Worm (Caenorhabditis elegans) whole organism, L3 larva: ENCODE results near the gene cog-1.

ENCODE experiments used
- egl-27 ChIP-seq: sonication (generic microtip); optimal IDR thresholded peaks from 4 replicates; lab custom pipeline; 2017; ENCODE audit warnings: missing biosample characterization, missing genetic modification reagents, missing genetic modification characterization
- fkh-10 ChIP-seq: sonication (generic microtip); optimal IDR thresholded peaks from 2 replicates; lab custom pipeline; 2017; ENCODE audit warnings: missing biosample characterization, missing genetic modification reagents, missing genetic modification characterization
- lin-39 ChIP-seq: fragments of 150-350 bp; optimal IDR thresholded peaks from 2 replicates; lab custom pipeline; 2018; ENCODE audit warnings: missing biosample characterization, missing genetic modification reagents, missing genetic modification characterization
- nhr-11 ChIP-seq: fragments of 150-350 bp; optimal IDR thresholded peaks from 2 replicates; lab custom pipeline; 2014; ENCODE audit warnings: missing biosample characterization, missing genetic modification characterization
- nhr-25 ChIP-seq: sonication (generic microtip); optimal IDR thresholded peaks from 2 replicates; lab custom pipeline; 2017; ENCODE audit warnings: missing biosample characterization, missing genetic modification characterization
- nhr-76 ChIP-seq: fragments of 150-350 bp; sonication (generic microtip); optimal IDR thresholded peaks from 5 replicates; lab custom pipeline; 2014; ENCODE audit warnings: missing biosample characterization, missing genetic modification characterization
- nhr-77 ChIP-seq: fragments of 150-350 bp; optimal IDR thresholded peaks from 2 replicates; lab custom pipeline; 2014; ENCODE audit warnings: missing biosample characterization, missing genetic modification characterization
- pha-4 ChIP-seq: fragments of 150-350 bp; optimal IDR thresholded peaks from 2 replicates; lab custom pipeline; 2014; ENCODE audit warnings: missing biosample characterization, missing genetic modification reagents, missing genetic modification characterization
- unc-39 ChIP-seq: sonication (generic microtip); optimal IDR thresholded peaks from 4 replicates; lab custom pipeline; 2017; ENCODE audit warnings: missing biosample characterization, missing genetic modification characterization
- unc-62 ChIP-seq: fragments of 150-350 bp; sonication (generic microtip); optimal IDR thresholded peaks from 4 replicates; lab custom pipeline; 2014; ENCODE audit warnings: missing biosample characterization, missing genetic modification reagents, missing genetic modification characterization

DNA sequence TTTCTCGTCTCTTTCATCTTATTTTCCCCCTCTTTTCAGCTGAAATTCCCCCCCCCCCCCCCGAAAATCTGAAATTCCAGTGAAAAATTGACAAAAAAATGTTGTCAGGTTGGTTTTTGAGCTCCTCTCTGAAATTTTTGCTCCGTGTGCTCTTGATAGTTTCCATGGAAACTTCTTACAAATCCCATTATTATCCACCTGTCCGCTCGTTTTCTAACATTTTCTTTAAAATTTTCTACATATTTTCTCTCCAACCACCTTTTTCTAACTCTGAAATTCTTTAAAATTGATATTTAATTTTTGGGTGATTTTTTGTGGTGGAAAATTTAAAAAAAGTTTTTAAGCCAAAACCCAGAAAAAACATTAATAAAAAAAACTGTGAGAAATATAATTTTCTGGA lies 35.6 kb upstream of the cog-1 start, which contains the start of gene gpx-2:
- no peak for TF ChIP-seq unc-62 (GFP tag; lab: Kevin White, UChicago)
- no peak for TF ChIP-seq nhr-25 (tag; lab: Kevin White, UChicago)
- no peak for TF ChIP-seq nhr-11
- no peak for TF ChIP-seq unc-39 (tag; lab: Kevin White, UChicago)
- TF ChIP-seq pha-4 (tag; lab: Kevin White, UChicago): no peak
- TF ChIP-seq egl-27 (tag; lab: Kevin White, UChicago): no peak
- no peak for TF ChIP-seq fkh-10 (GFP tag; lab: Kevin White, UChicago)
- TF ChIP-seq nhr-77: no peak
- no peak for TF ChIP-seq nhr-76 (tag; lab: Kevin White, UChicago)
- no peak for TF ChIP-seq lin-39 (tag; lab: Kevin White, UChicago)
